Fruit fly (Drosophila melanogaster) whole organism, wandering third instar larva: ENCODE measurements around the gene AstA-R1.

Experiments
- Abd-B ChIP-seq: fragments of >200 bp; optimal IDR thresholded peaks from 2 replicates; lab custom pipeline; 2017; ENCODE audit warnings: missing biosample characterization, missing genetic modification characterization
- CG32264 ChIP-seq: fragments of 200-800 bp; sonication (Bioruptor generic); optimal IDR thresholded peaks from 2 replicates; lab custom pipeline; 2016; ENCODE audit warnings: missing biosample characterization, missing genetic modification characterization
- CG9705 ChIP-seq: fragments of 200-800 bp; sonication (Bioruptor generic); optimal IDR thresholded peaks from 2 replicates; lab custom pipeline; 2018; ENCODE audit warnings: missing biosample characterization, mild to moderate bottlenecking, missing genetic modification characterization
- CrebA ChIP-seq: fragments of 200-800 bp; sonication (Bioruptor generic); optimal IDR thresholded peaks from 2 replicates; lab custom pipeline; 2016; ENCODE audit warnings: missing biosample characterization, mild to moderate bottlenecking, missing genetic modification characterization, borderline replicate concordance
- Dfd ChIP-seq: fragments of >200 bp; optimal IDR thresholded peaks from 2 replicates; lab custom pipeline; 2017; ENCODE audit warnings: missing biosample characterization, missing genetic modification characterization
- Dif ChIP-seq: fragments of 200-275, 200-300 bp; sonication (Bioruptor generic); optimal IDR thresholded peaks from 2 replicates; lab custom pipeline; 2018; ENCODE audit warnings: missing biosample characterization, missing genetic modification characterization; ENCODE audit not compliant: partially characterized antibody
- GATAd ChIP-seq: sonication (Bioruptor generic); optimal IDR thresholded peaks from 2 replicates; lab custom pipeline; 2016; ENCODE audit warnings: missing biosample characterization, missing genetic modification characterization
- HLH106 ChIP-seq: fragments of 200-800 bp; optimal IDR thresholded peaks from 3 replicates; lab custom pipeline; 2019; ENCODE audit warnings: missing biosample characterization, mild to moderate bottlenecking, missing genetic modification characterization, moderate library complexity
- Hnf4 ChIP-seq: fragments of 200-800 bp; sonication (Bioruptor generic); optimal IDR thresholded peaks from 2 replicates; lab custom pipeline; 2016; ENCODE audit warnings: missing biosample characterization, mild to moderate bottlenecking, missing genetic modification characterization
- Hr78 ChIP-seq: fragments of >200 bp; optimal IDR thresholded peaks from 2 replicates; lab custom pipeline; 2017; ENCODE audit warnings: missing biosample characterization, missing genetic modification characterization
- Hr83 ChIP-seq: fragments of 200-300 bp; sonication (Bioruptor generic); optimal IDR thresholded peaks from 2 replicates; lab custom pipeline; 2016; ENCODE audit warnings: missing biosample characterization, mild to moderate bottlenecking, missing genetic modification characterization, moderate library complexity; ENCODE audit not compliant: poor library complexity, severe bottlenecking
- Jra ChIP-seq: sonication (Bioruptor generic); optimal IDR thresholded peaks from 2 replicates; lab custom pipeline; 2016; ENCODE audit warnings: missing biosample characterization, missing genetic modification characterization
- Mio ChIP-seq: sonication (Bioruptor generic); optimal IDR thresholded peaks from 2 replicates; lab custom pipeline; 2016; ENCODE audit warnings: missing biosample characterization, missing genetic modification characterization
- Myc ChIP-seq: fragments of >200 bp; optimal IDR thresholded peaks from 2 replicates; lab custom pipeline; 2017
- N ChIP-seq: fragments of >200 bp; optimal IDR thresholded peaks from 2 replicates; lab custom pipeline; 2018; ENCODE audit warnings: missing biosample characterization, missing external identifiers, missing genetic modification characterization
- OdsH ChIP-seq: fragments of 200-800 bp; sonication (Bioruptor generic); optimal IDR thresholded peaks from 2 replicates; lab custom pipeline; 2016; ENCODE audit warnings: missing biosample characterization, mild to moderate bottlenecking, missing genetic modification characterization
- Rel ChIP-seq, 2 experiments: fragments of 200-800 bp; sonication (Bioruptor generic) in 1 of 2; optimal IDR thresholded peaks; 2 replicates in 1 of 2; 3 replicates in 1 of 2; lab custom pipeline; 2016 to 2019; ENCODE audit warnings: mild to moderate bottlenecking in 2 of 2, missing biosample characterization in 2 of 2, missing genetic modification characterization in 2 of 2, moderate library complexity in 1 of 2
- Sp1 ChIP-seq: fragments of 200-800 bp; sonication (Bioruptor generic); optimal IDR thresholded peaks from 3 replicates; lab custom pipeline; 2019; ENCODE audit warnings: missing biosample characterization, mild to moderate bottlenecking, missing genetic modification characterization, moderate library complexity
- Vsx2 ChIP-seq: fragments of 200-300, 225-300 bp; sonication (Bioruptor generic); optimal IDR thresholded peaks from 2 replicates; lab custom pipeline; 2018; ENCODE audit warnings: missing biosample characterization, missing genetic modification characterization; ENCODE audit not compliant: partially characterized antibody
- br ChIP-seq: fragments of 200-800 bp; sonication (Bioruptor generic); optimal IDR thresholded peaks from 2 replicates; lab custom pipeline; 2016; ENCODE audit warnings: missing biosample characterization, missing genetic modification characterization
- brk ChIP-seq: fragments of 200-800 bp; sonication (Bioruptor generic); optimal IDR thresholded peaks from 2 replicates; lab custom pipeline; 2016; ENCODE audit warnings: missing biosample characterization, mild to moderate bottlenecking, missing genetic modification characterization
- dl ChIP-seq, 2 experiments: fragments of 175-275, 200-275 bp in 1 of 2; fragments of 200-275 bp in 1 of 2; sonication (Bioruptor generic); optimal IDR thresholded peaks; lab custom pipeline; 2018; ENCODE audit warnings: mild to moderate bottlenecking in 2 of 2, missing biosample characterization in 2 of 2, missing genetic modification characterization in 2 of 2, moderate library complexity in 2 of 2; ENCODE audit not compliant: partially characterized antibody in 2 of 2, insufficient read depth in 1 of 2
- dmrt93B ChIP-seq: fragments of 200-800 bp; sonication (Bioruptor generic); optimal IDR thresholded peaks from 2 replicates; lab custom pipeline; 2018; ENCODE audit warnings: missing biosample characterization, mild to moderate bottlenecking, missing genetic modification characterization
- dsf ChIP-seq: sonication (Bioruptor generic); optimal IDR thresholded peaks from 2 replicates; lab custom pipeline; 2016; ENCODE audit warnings: missing biosample characterization, missing genetic modification characterization, borderline replicate concordance
- ey ChIP-seq: fragments of 200-800 bp; sonication (Bioruptor generic); optimal IDR thresholded peaks from 2 replicates; lab custom pipeline; 2016; ENCODE audit warnings: missing biosample characterization, missing genetic modification characterization
- foxo ChIP-seq, 2 experiments: fragments of 200-800 bp; sonication (Bioruptor generic); optimal IDR thresholded peaks; 2 replicates in 1 of 2; 3 replicates in 1 of 2; lab custom pipeline; 2016 to 2017; ENCODE audit warnings: missing biosample characterization in 2 of 2, missing genetic modification characterization in 2 of 2
- fru ChIP-seq: fragments of 200-800 bp; sonication (Bioruptor generic); optimal IDR thresholded peaks from 3 replicates; lab custom pipeline; 2016; ENCODE audit warnings: missing biosample characterization, mild to moderate bottlenecking, missing genetic modification characterization
- h ChIP-seq: fragments of 200-800 bp; sonication (Bioruptor generic); optimal IDR thresholded peaks from 3 replicates; lab custom pipeline; 2016; ENCODE audit warnings: missing biosample characterization, mild to moderate bottlenecking, missing genetic modification characterization
- jim ChIP-seq: fragments of 175-275, 200-325 bp; sonication (Bioruptor generic); optimal IDR thresholded peaks from 2 replicates; lab custom pipeline; 2016; ENCODE audit warnings: missing biosample characterization, mild to moderate bottlenecking, missing genetic modification characterization
- lola ChIP-seq: fragments of >200 bp; optimal IDR thresholded peaks from 2 replicates; lab custom pipeline; 2017; ENCODE audit warnings: missing biosample characterization, missing genetic modification characterization
- pan ChIP-seq: fragments of >200 bp; optimal IDR thresholded peaks from 2 replicates; lab custom pipeline; 2017
- psq ChIP-seq: fragments of 200-800 bp; sonication (Bioruptor generic); optimal IDR thresholded peaks from 3 replicates; lab custom pipeline; 2017; ENCODE audit warnings: missing biosample characterization, mild to moderate bottlenecking, missing genetic modification characterization, moderate library complexity
- rgr ChIP-seq: fragments of 200-800 bp; sonication (Bioruptor generic); optimal IDR thresholded peaks from 3 replicates; lab custom pipeline; 2016; ENCODE audit warnings: missing biosample characterization, mild to moderate bottlenecking, missing genetic modification characterization
- sage ChIP-seq: fragments of 200-800 bp; sonication (Bioruptor generic); optimal IDR thresholded peaks from 2 replicates; lab custom pipeline; 2016; ENCODE audit warnings: missing biosample characterization, mild to moderate bottlenecking, missing genetic modification characterization
- sv ChIP-seq: fragments of 200-800 bp; sonication (Bioruptor generic); optimal IDR thresholded peaks from 3 replicates; lab custom pipeline; 2016; ENCODE audit warnings: missing biosample characterization, missing genetic modification characterization
- tai ChIP-seq: sonication (Bioruptor generic); optimal IDR thresholded peaks from 2 replicates; lab custom pipeline; 2016; ENCODE audit warnings: missing biosample characterization, missing genetic modification characterization
- usp ChIP-seq: fragments of >200 bp; optimal IDR thresholded peaks from 2 replicates; lab custom pipeline; 2017; ENCODE audit warnings: missing biosample characterization, missing genetic modification characterization
- woc ChIP-seq: sonication (Bioruptor generic); optimal IDR thresholded peaks from 2 replicates; lab custom pipeline; 2016; ENCODE audit warnings: missing biosample characterization, mild to moderate bottlenecking, missing genetic modification characterization

AstA-R1 gene

DNA sequence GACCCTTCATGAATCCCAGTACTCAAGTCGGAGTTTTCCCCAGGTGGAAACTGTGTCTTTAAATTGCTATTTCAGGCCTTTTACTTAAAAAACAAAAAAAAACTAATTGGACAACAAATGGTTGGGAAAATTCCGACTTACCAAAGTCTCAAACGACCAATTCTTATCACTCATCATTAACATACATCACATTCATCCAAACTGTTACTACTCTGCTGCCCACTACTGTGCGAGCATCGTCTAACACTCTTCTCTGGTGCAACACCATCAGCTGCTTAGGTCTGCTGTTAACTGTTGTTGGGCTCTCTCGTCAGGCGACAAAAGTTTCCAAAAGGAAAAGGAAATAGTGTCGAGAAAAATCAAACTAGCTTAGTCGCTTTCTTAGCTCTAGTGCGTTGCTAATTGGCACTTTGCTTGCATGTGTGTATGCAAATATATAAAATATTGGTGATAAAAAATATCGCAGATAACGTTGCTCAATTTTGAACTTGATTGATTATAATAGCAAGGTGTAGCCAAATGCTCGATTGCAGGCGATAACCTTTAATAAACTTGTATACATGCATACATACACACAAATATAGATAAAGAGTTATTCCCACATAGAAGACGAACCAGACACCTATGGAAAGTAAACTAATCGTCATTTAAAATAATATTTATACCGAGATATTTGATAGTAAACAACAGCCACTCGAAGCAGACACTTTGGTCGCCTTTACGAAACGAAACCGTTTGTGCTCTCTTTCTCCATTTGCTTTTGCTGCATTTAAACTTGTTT, 119.8 kb downstream of the AstA-R1 start:
- peak; percentile 66 for TF ChIP-seq woc (GFP tag; lab: Kevin White, UChicago)
- TF ChIP-seq lola (GFP tag; lab: Kevin White, UChicago) = no peak
- TF ChIP-seq foxo (GFP tag; optimal IDR thresholded peaks at IDR 0.05; lab: Kevin White, UChicago) = peak in 1 of 2 experiments; percentile 74
- no peak for TF ChIP-seq Jra (GFP tag; lab: Kevin White, UChicago)
- TF ChIP-seq Abd-B (GFP tag; lab: Kevin White, UChicago) = no peak
- TF ChIP-seq GATAd = no peak
- no peak for TF ChIP-seq Hr78 (GFP tag; lab: Kevin White, UChicago)
- no peak for TF ChIP-seq Hr83 (GFP tag; lab: Kevin White, UChicago)
- peak; percentile 75 for TF ChIP-seq rgr (GFP tag; lab: Kevin White, UChicago)
- TF ChIP-seq psq (GFP tag; lab: Kevin White, UChicago) = peak; percentile 60
- peak; percentile 68 for TF ChIP-seq Sp1 (GFP tag; lab: Kevin White, UChicago)
- TF ChIP-seq HLH106 (tag; lab: Kevin White, UChicago) = peak; percentile 68
- TF ChIP-seq ey = peak; percentile 72
- peak; percentile 55 for TF ChIP-seq br (GFP tag; lab: Kevin White, UChicago)
- TF ChIP-seq h (GFP tag; lab: Kevin White, UChicago) = peak; percentile 63
- peak; percentile 60 for TF ChIP-seq dmrt93B (GFP tag; lab: Kevin White, UChicago)
- TF ChIP-seq sv (GFP tag; lab: Kevin White, UChicago) = peak; percentile 32
- TF ChIP-seq OdsH (GFP tag; lab: Kevin White, UChicago) = peak; percentile 38
- TF ChIP-seq fru (GFP tag; lab: Kevin White, UChicago) = peak; percentile 82
- peak; percentile 39 for TF ChIP-seq CG9705 (GFP tag; lab: Kevin White, UChicago)

DNA sequence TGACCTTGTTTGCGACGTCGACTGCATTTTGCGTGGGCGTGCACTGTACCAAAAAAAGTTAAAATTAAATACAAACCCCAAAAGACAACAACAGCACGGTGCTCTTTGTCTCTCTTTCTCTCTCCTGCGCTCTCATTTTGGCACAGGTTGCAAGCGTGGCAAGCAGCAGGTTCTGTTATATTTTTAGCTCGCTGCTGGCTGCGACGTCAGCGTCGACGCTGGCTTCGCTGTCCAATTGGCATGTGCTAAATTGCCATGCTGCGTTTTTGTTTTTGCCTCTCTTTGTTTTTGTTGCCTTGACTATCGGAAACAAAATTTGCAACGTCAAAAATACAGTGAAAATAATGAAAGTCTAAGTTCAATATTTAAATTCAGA, 120.4 kb downstream of the AstA-R1 start:
- TF ChIP-seq Dif = peak; percentile 79
- TF ChIP-seq dl (GFP tag; optimal IDR thresholded peaks at IDR 0.05; lab: Kevin White, UChicago; ENCODE audit: insufficient read depth in 1 of 2, partially characterized antibody in 2 of 2) = peak; percentile 48 to 74
- TF ChIP-seq OdsH (GFP tag; lab: Kevin White, UChicago) = no peak
- peak; percentile 72 for TF ChIP-seq CrebA (GFP tag; lab: Kevin White, UChicago)

DNA sequence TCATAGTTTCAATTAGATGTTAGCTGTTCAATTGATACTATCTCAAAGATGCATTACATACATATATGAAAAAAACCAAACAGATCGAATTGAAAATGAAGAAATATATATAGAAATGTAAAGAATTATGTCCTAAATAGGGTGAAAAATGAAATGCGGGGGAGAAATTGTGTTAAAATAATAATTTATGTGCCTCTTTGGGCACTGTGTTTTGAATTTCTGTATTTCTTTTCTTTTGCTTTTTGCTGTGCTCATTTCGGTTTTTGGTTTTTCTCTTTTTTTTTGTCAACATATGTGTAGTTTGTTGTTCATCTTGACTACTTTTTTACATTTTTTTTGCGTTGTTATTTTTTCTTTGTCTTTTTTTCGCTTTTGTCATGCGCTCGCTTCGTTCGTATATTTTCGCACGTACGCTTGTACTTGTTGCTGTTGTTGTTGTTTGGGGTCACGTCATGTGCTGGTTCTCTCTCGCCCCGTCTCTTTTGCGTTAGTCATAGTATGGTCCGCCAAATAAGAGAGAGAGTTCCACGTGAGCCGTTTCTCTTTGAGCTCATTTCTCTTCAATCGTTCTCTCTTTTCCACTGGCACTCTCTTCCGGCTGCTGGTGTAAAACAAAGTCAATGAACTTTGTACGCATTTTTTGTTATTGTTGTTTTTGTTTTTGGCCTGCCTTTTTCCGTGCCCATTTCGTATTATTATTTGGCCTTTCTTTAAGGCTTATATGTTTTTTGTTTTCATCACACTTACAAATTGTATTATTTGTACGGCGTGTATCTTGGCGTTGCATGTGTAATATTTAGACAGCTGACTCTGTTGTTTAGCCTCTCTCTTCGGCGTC, 121.0 kb downstream of the AstA-R1 start:
- TF ChIP-seq N (GFP tag; lab: Kevin White, UChicago) (no peak), psq (GFP tag; lab: Kevin White, UChicago) (peak; percentile 86), OdsH (GFP tag; lab: Kevin White, UChicago) (peak; percentile 77), h (GFP tag; lab: Kevin White, UChicago) (peak; percentile 53), Dfd (GFP tag; lab: Kevin White, UChicago) (no peak), pan (no peak), lola (GFP tag; lab: Kevin White, UChicago) (no peak), Myc (lab: Kevin White, UChicago) (no peak), woc (GFP tag; lab: Kevin White, UChicago) (peak; percentile 24), Rel (GFP tag; optimal IDR thresholded peaks at IDR 0.05; lab: Kevin White, UChicago) (no peak), Rel (tag; optimal IDR thresholded peaks at IDR 0.05; lab: Kevin White, UChicago) (peak; percentile 20), dsf (GFP tag; lab: Kevin White, UChicago) (no peak), brk (GFP tag; lab: Kevin White, UChicago) (peak; percentile 29), Abd-B (GFP tag; lab: Kevin White, UChicago) (no peak), sv (GFP tag; lab: Kevin White, UChicago) (no peak), HLH106 (tag; lab: Kevin White, UChicago) (peak; percentile 79), foxo (GFP tag; optimal IDR thresholded peaks at IDR 0.05; lab: Kevin White, UChicago) (peak in 1 of 2 experiments; percentile 86), CG9705 (GFP tag; lab: Kevin White, UChicago) (no peak), rgr (GFP tag; lab: Kevin White, UChicago) (peak; percentile 83), Hr78 (GFP tag; lab: Kevin White, UChicago) (no peak), Hnf4 (GFP tag; lab: Kevin White, UChicago) (peak; percentile 64), Jra (GFP tag; lab: Kevin White, UChicago) (no peak), ey (peak; percentile 70), usp (GFP tag; lab: Kevin White, UChicago) (no peak), tai (no peak), dmrt93B (GFP tag; lab: Kevin White, UChicago) (no peak), GATAd (no peak), Dif (peak; percentile 86), Mio (GFP tag; lab: Kevin White, UChicago) (no peak), dl (GFP tag; optimal IDR thresholded peaks at IDR 0.05; lab: Kevin White, UChicago; ENCODE audit: insufficient read depth in 1 of 2, partially characterized antibody in 2 of 2) (peak; percentile 46 to 86), jim (GFP tag; lab: Kevin White, UChicago) (no peak), br (GFP tag; lab: Kevin White, UChicago) (peak; percentile 44), fru (GFP tag; lab: Kevin White, UChicago) (peak; percentile 76), sage (GFP tag; lab: Kevin White, UChicago) (peak; percentile 37), Vsx2 (GFP tag; lab: Kevin White, UChicago) (no peak), Sp1 (GFP tag; lab: Kevin White, UChicago) (peak; percentile 87), CG32264 (no peak), CrebA (GFP tag; lab: Kevin White, UChicago) (peak; percentile 81)
